Worm (Caenorhabditis elegans) whole organism, mixed stage, embryonic: ENCODE results near the gene srj-20.
"Not testable (repeated sequence)": the region's sequence is repeated elsewhere in the genome, so short reads cannot be mapped to it uniquely, and the experiment has no call there.

Source experiments
- M03D4.4 ChIP-seq: sonication (generic microtip); optimal IDR thresholded peaks from 2 replicates; lab custom pipeline; 2017; ENCODE audit warnings: mild to moderate bottlenecking, missing genetic modification characterization, missing compliant biosample characterization
- bed-3 ChIP-seq: fragments of 200-800 bp; sonication (Bioruptor generic); optimal IDR thresholded peaks from 3 replicates; lab custom pipeline; 2018; ENCODE audit warnings: mild to moderate bottlenecking, missing genetic modification characterization, moderate library complexity, missing compliant biosample characterization
- ceh-39 ChIP-seq: fragments of 150-350 bp; optimal IDR thresholded peaks from 2 replicates; lab custom pipeline; 2014; ENCODE audit warnings: missing biosample characterization, missing genetic modification characterization
- ceh-83 ChIP-seq: fragments of 200-800 bp; sonication (Bioruptor generic); optimal IDR thresholded peaks from 2 replicates; lab custom pipeline; 2018; ENCODE audit warnings: mild to moderate bottlenecking, missing genetic modification characterization, missing compliant biosample characterization
- ces-1 ChIP-seq: fragments of 150-350 bp; optimal IDR thresholded peaks from 2 replicates; lab custom pipeline; 2014; ENCODE audit warnings: missing biosample characterization, missing genetic modification reagents, missing genetic modification characterization
- cnd-1 ChIP-seq: fragments of 200-800 bp; sonication (Bioruptor generic); optimal IDR thresholded peaks from 2 replicates; lab custom pipeline; 2018; ENCODE audit warnings: mild to moderate bottlenecking, missing genetic modification characterization, missing compliant biosample characterization
- drap-1 ChIP-seq: fragments of 200-800 bp; sonication (Bioruptor generic); optimal IDR thresholded peaks from 3 replicates; lab custom pipeline; 2018; ENCODE audit warnings: mild to moderate bottlenecking, missing genetic modification characterization, missing compliant biosample characterization
- elt-1 ChIP-seq: sonication (generic microtip); optimal IDR thresholded peaks from 2 replicates; lab custom pipeline; 2017; ENCODE audit warnings: missing genetic modification characterization, mild to moderate bottlenecking, missing compliant biosample characterization, antibody characterized with exemption, moderate library complexity, borderline replicate concordance; ENCODE audit not compliant: insufficient read depth
- elt-3 ChIP-seq: fragments of 150-350 bp; optimal IDR thresholded peaks from 2 replicates; lab custom pipeline; 2014; ENCODE audit warnings: missing biosample characterization, missing genetic modification characterization
- flh-1 ChIP-seq: fragments of 200-800 bp; sonication (Bioruptor generic); optimal IDR thresholded peaks from 2 replicates; lab custom pipeline; 2018; ENCODE audit warnings: mild to moderate bottlenecking, missing genetic modification characterization, moderate library complexity, missing compliant biosample characterization
- ham-2 ChIP-seq: fragments of 200-800 bp; sonication (Bioruptor generic); optimal IDR thresholded peaks from 2 replicates; lab custom pipeline; 2018; ENCODE audit warnings: mild to moderate bottlenecking, missing genetic modification characterization, missing compliant biosample characterization
- hlh-1 ChIP-seq: fragments of 150-350 bp; optimal IDR thresholded peaks from 2 replicates; lab custom pipeline; 2014; ENCODE audit warnings: missing biosample characterization, missing genetic modification reagents, missing genetic modification characterization
- lin-13 ChIP-seq: fragments of 150-350 bp; optimal IDR thresholded peaks from 2 replicates; lab custom pipeline; 2014; ENCODE audit warnings: missing biosample characterization, missing genetic modification characterization
- lin-32 ChIP-seq: fragments of 200-800 bp; sonication (Bioruptor generic); optimal IDR thresholded peaks from 2 replicates; lab custom pipeline; 2018; ENCODE audit warnings: mild to moderate bottlenecking, missing genetic modification characterization, missing compliant biosample characterization
- lsy-2 ChIP-seq: fragments of 150-350 bp; optimal IDR thresholded peaks from 2 replicates; lab custom pipeline; 2014; ENCODE audit warnings: missing biosample characterization, missing genetic modification characterization
- mab-5 ChIP-seq: fragments of 150-350 bp; optimal IDR thresholded peaks from 2 replicates; lab custom pipeline; 2014; ENCODE audit warnings: missing biosample characterization, missing genetic modification characterization
- mep-1 ChIP-seq: fragments of 150-350 bp; optimal IDR thresholded peaks from 2 replicates; lab custom pipeline; 2017; ENCODE audit warnings: missing biosample characterization, missing genetic modification reagents, missing genetic modification characterization, inconsistent platforms
- mls-2 ChIP-seq: sonication (generic microtip); optimal IDR thresholded peaks from 2 replicates; lab custom pipeline; 2016; ENCODE audit warnings: mild to moderate bottlenecking, missing genetic modification characterization, moderate library complexity, missing compliant biosample characterization
- nhr-12 ChIP-seq: fragments of 150-350 bp; optimal IDR thresholded peaks from 2 replicates; lab custom pipeline; 2014; ENCODE audit warnings: missing biosample characterization, missing genetic modification characterization
- nhr-2 ChIP-seq: fragments of 150-350 bp; optimal IDR thresholded peaks from 2 replicates; lab custom pipeline; 2014; ENCODE audit warnings: missing biosample characterization, missing genetic modification characterization
- nhr-237 ChIP-seq: fragments of 150-350 bp; optimal IDR thresholded peaks from 2 replicates; lab custom pipeline; 2014; ENCODE audit warnings: missing biosample characterization, missing genetic modification characterization
- sem-2 ChIP-seq: fragments of 200-800 bp; sonication (Bioruptor generic); optimal IDR thresholded peaks from 2 replicates; lab custom pipeline; 2018; ENCODE audit warnings: mild to moderate bottlenecking, missing genetic modification characterization, missing compliant biosample characterization
- snpc-4 ChIP-seq: fragments of 150-350 bp; optimal IDR thresholded peaks from 2 replicates; lab custom pipeline; 2014; ENCODE audit warnings: missing biosample characterization, missing genetic modification characterization
- sptf-1 ChIP-seq: sonication (generic microtip); optimal IDR thresholded peaks from 2 replicates; lab custom pipeline; 2017; ENCODE audit warnings: mild to moderate bottlenecking, missing genetic modification characterization, moderate library complexity, missing compliant biosample characterization
- tbx-8 ChIP-seq: fragments of 200-800 bp; sonication (Bioruptor generic); optimal IDR thresholded peaks from 2 replicates; lab custom pipeline; 2018; ENCODE audit warnings: mild to moderate bottlenecking, missing genetic modification characterization, moderate library complexity, missing compliant biosample characterization
- unc-120 ChIP-seq: sonication (generic microtip); optimal IDR thresholded peaks from 2 replicates; lab custom pipeline; 2017; ENCODE audit warnings: missing genetic modification characterization, missing compliant biosample characterization; ENCODE audit not compliant: poor library complexity, severe bottlenecking
- unc-39 ChIP-seq: fragments of 150-350 bp; optimal IDR thresholded peaks from 2 replicates; lab custom pipeline; 2014; ENCODE audit warnings: missing biosample characterization, missing genetic modification characterization
- unc-62 ChIP-seq: fragments of 150-350 bp; optimal IDR thresholded peaks from 2 replicates; lab custom pipeline; 2014; ENCODE audit warnings: missing biosample characterization, missing genetic modification reagents, missing genetic modification characterization
- zip-8 ChIP-seq: fragments of 150-350 bp; optimal IDR thresholded peaks from 2 replicates; lab custom pipeline; 2014; ENCODE audit warnings: missing biosample characterization, missing genetic modification characterization
- ztf-11 ChIP-seq: fragments of 150-350 bp; optimal IDR thresholded peaks from 2 replicates; lab custom pipeline; 2014; ENCODE audit warnings: missing biosample characterization, missing genetic modification characterization

Gene srj-20

ce11 chrV:2573881-2574280, 873 bp upstream of the srj-20 start, which contains the start of gene nhr-290:
Gene nhr-290, plus strand, starts transcription at chrV:2574181.
- no peak for TF ChIP-seq mab-5 (tag; lab: Kevin White, UChicago)
- TF ChIP-seq snpc-4 (tag; lab: Kevin White, UChicago): no peak
- no peak for TF ChIP-seq unc-62 (GFP tag; lab: Kevin White, UChicago)

- TF ChIP-seq unc-62 (GFP tag; lab: Kevin White, UChicago) (no peak), unc-39 (no peak), hlh-1 (no peak), cnd-1 (tag; lab: Kevin White, UChicago) (no peak), mls-2 (no peak), mep-1 (tag; lab: Kevin White, UChicago) (no peak), nhr-2 (tag; lab: Kevin White, UChicago) (no peak), sptf-1 (tag; lab: Kevin White, UChicago) (no peak), lin-13 (tag; lab: Kevin White, UChicago) (no peak), sem-2 (GFP tag; lab: Kevin White, UChicago) (no peak), lsy-2 (no peak), unc-120 (no peak), nhr-237 (tag; lab: Kevin White, UChicago) (no peak), tbx-8 (no peak), nhr-12 (tag; lab: Kevin White, UChicago) (no peak), M03D4.4 (no peak), ces-1 (GFP tag; lab: Kevin White, UChicago) (no peak), bed-3 (no peak), ceh-83 (GFP tag; lab: Kevin White, UChicago) (no peak)
Measured at ce11 chrV:2570643-2571042, 2.4 kb downstream of the srj-20 start, which contains the start of gene srj-19. Gene srj-19, minus strand, starts transcription at chrV:2570743.

ce11 chrV:2565525-2565924, 7.5 kb downstream of the srj-20 start, which contains the start of gene Y45G12C.1:
Gene Y45G12C.1, plus strand, starts transcription at chrV:2565683.
- no peak for TF ChIP-seq ztf-11 (tag; lab: Kevin White, UChicago)
- no peak for TF ChIP-seq flh-1
- TF ChIP-seq M03D4.4: no peak
- no peak for TF ChIP-seq cnd-1 (tag; lab: Kevin White, UChicago)
- TF ChIP-seq mab-5 (tag; lab: Kevin White, UChicago): no peak
- no peak for TF ChIP-seq elt-1 (tag; lab: Kevin White, UChicago)
- no peak for TF ChIP-seq zip-8 (tag; lab: Kevin White, UChicago)
- TF ChIP-seq snpc-4 (tag; lab: Kevin White, UChicago): no peak
- no peak for TF ChIP-seq lin-13 (tag; lab: Kevin White, UChicago)
- no peak for TF ChIP-seq hlh-1
- no peak for TF ChIP-seq ceh-39
- no peak for TF ChIP-seq unc-62 (GFP tag; lab: Kevin White, UChicago)
- no peak for TF ChIP-seq lin-32 (GFP tag; lab: Kevin White, UChicago)
- no peak for TF ChIP-seq unc-120
- TF ChIP-seq ham-2 (GFP tag; lab: Kevin White, UChicago): no peak
- no peak for TF ChIP-seq ces-1 (GFP tag; lab: Kevin White, UChicago)
- TF ChIP-seq mep-1 (tag; lab: Kevin White, UChicago): no peak
- TF ChIP-seq nhr-237 (tag; lab: Kevin White, UChicago): no peak
- TF ChIP-seq bed-3: no peak
- TF ChIP-seq drap-1 (GFP tag; lab: Kevin White, UChicago): no peak

ce11 chrV:2561390-2561789, 11.6 kb downstream of the srj-20 start, which contains the start of gene gst-10:
Gene gst-10, plus strand, starts transcription at chrV:2561690.
- TF ChIP-seq elt-3; sptf-1 (tag; lab: Kevin White, UChicago); bed-3: not testable (repeated sequence)

- TF ChIP-seq flh-1; zip-8 (tag; lab: Kevin White, UChicago); ceh-39: not testable (repeated sequence)
- TF ChIP-seq, all 35 proteins: peak for 0; not testable (repeated sequence) for 35
Measured at ce11 chrV:2536309-2536708, 36.7 kb downstream of the srj-20 start, which contains the start of gene Y45G12C.10. Gene Y45G12C.10, minus strand, starts transcription at chrV:2536409.
